Worm (Caenorhabditis elegans): ENCODE data around the gene epc-1.

Gene epc-1

ce11 chrIII:12625875-12626649, 17.7 kb upstream of the epc-1 start, which contains the start of gene pqn-80 (continued):
- TF ChIP-seq zag-1 (tag; optimal IDR thresholded peaks at IDR 0.05), result no peak
- TF ChIP-seq vab-7 (GFP tag; IDR thresholded peaks at IDR 0.05), result no peak
- peak; percentile 9 for TF ChIP-seq lin-13 (GFP tag; optimal IDR thresholded peaks at IDR 0.05)
- no peak for TF ChIP-seq madf-9 (GFP tag; conservative IDR thresholded peaks at IDR 0.05)
- no peak for TF ChIP-seq cey-2 (tag; optimal IDR thresholded peaks at IDR 0.05; ENCODE audit: borderline replicate concordance, insufficient read depth)
- no peak for TF ChIP-seq unc-130 (GFP tag; optimal IDR thresholded peaks at IDR 0.05)
- no peak for TF ChIP-seq Y105C5A.15 (GFP tag; IDR thresholded peaks at IDR 0.05)
- TF ChIP-seq aly-2 (tag; optimal IDR thresholded peaks at IDR 0.05), result no peak
- TF ChIP-seq set-16 (GFP tag; IDR thresholded peaks at IDR 0.05), result no peak
- peak in 1 of 2 experiments; percentile 36 for TF ChIP-seq unc-62 (GFP tag; optimal IDR thresholded peaks at IDR 0.05 in 1 of 2)
- no peak for TF ChIP-seq unc-62 (tag; optimal IDR thresholded peaks at IDR 0.05)
- no peak for TF ChIP-seq hlh-11 (tag; optimal IDR thresholded peaks at IDR 0.05)
- no peak for TF ChIP-seq unc-39 (tag; optimal IDR thresholded peaks at IDR 0.05)
- no peak for TF ChIP-seq ctbp-1 (GFP tag; IDR thresholded peaks at IDR 0.05)
- no peak for TF ChIP-seq snpc-4 (tag; optimal IDR thresholded peaks at IDR 0.05)
- no peak for TF ChIP-seq ces-1 (GFP tag; optimal IDR thresholded peaks at IDR 0.05)
- TF ChIP-seq duxl-1 (tag; optimal IDR thresholded peaks at IDR 0.05; ENCODE audit: poor library complexity), result no peak
- TF ChIP-seq jun-1 (tag; optimal IDR thresholded peaks at IDR 0.05), result no peak
- TF ChIP-seq ceh-28 (tag; optimal IDR thresholded peaks at IDR 0.05), result no peak
- TF ChIP-seq daf-8 (GFP tag; IDR thresholded peaks at IDR 0.05), result no peak
- no peak for TF ChIP-seq lin-15B (tag; optimal IDR thresholded peaks at IDR 0.05)
- no peak for TF ChIP-seq spr-3 (GFP tag; optimal IDR thresholded peaks at IDR 0.05)
- TF ChIP-seq ceh-82 (tag; optimal IDR thresholded peaks at IDR 0.05), result no peak
- TF ChIP-seq ama-1 (optimal IDR thresholded peaks at IDR 0.05), result no peak
- TF ChIP-seq R02D3.7 (tag; optimal IDR thresholded peaks at IDR 0.05), result no peak
- TF ChIP-seq ceh-32 (tag; optimal IDR thresholded peaks at IDR 0.05; ENCODE audit: poor library complexity), result no peak
- peak; percentile 48 for TF ChIP-seq hlh-30 (tag; optimal IDR thresholded peaks at IDR 0.05; ENCODE audit: insufficient read depth)
- no peak for TF ChIP-seq F37D6.2 (tag; optimal IDR thresholded peaks at IDR 0.05)
- TF ChIP-seq php-3 (GFP tag; IDR thresholded peaks at IDR 0.05), result no peak
- no peak for TF ChIP-seq F49E8.2 (tag; optimal IDR thresholded peaks at IDR 0.05; ENCODE audit: borderline replicate concordance)
- no peak for TF ChIP-seq mdl-1 (tag; optimal IDR thresholded peaks at IDR 0.05)
- no peak for TF ChIP-seq egl-27 (tag; optimal IDR thresholded peaks at IDR 0.05)
- TF ChIP-seq skn-1 (tag; optimal IDR thresholded peaks at IDR 0.05), result no peak
- peak in 1 of 2 experiments; percentile 84 for TF ChIP-seq lsy-2 (tag; optimal IDR thresholded peaks at IDR 0.05)
- TF ChIP-seq nhr-76 (tag; optimal IDR thresholded peaks at IDR 0.05), result no peak

ce11 chrIII:12624466-12624865, 16.1 kb upstream of the epc-1 start, which contains the start of gene gtf-2A2:
gtf-2A2 (plus strand) TSS chrIII:12624766.
- TF ChIP-seq ZK546.5 (tag; optimal IDR thresholded peaks at IDR 0.05) (no peak), dmd-9 (GFP tag; IDR thresholded peaks at IDR 0.05) (no peak), hmg-1.1 (GFP tag; IDR thresholded peaks at IDR 0.05) (no peak), zip-11 (GFP tag; IDR thresholded peaks at IDR 0.05) (no peak), F26F4.8 (GFP tag; conservative IDR thresholded peaks at IDR 0.05) (no peak), hif-1 (tag; optimal IDR thresholded peaks at IDR 0.05) (no peak), madf-9 (GFP tag; conservative IDR thresholded peaks at IDR 0.05) (no peak), gei-8 (GFP tag; optimal IDR thresholded peaks at IDR 0.05) (no peak), nhr-48 (tag; optimal IDR thresholded peaks at IDR 0.05) (no peak), cey-2 (tag; optimal IDR thresholded peaks at IDR 0.05; ENCODE audit: borderline replicate concordance, insufficient read depth) (no peak)

Measured in whole organism, L4 larva.